Fruit fly (Drosophila melanogaster) whole organism, embryonic: ENCODE data around the gene UQCR-C2.

Experiments
- CG10274 ChIP-seq: fragments of 200-800 bp; sonication (Bioruptor generic); optimal IDR thresholded peaks from 3 replicates; lab custom pipeline; 2017; ENCODE audit warnings: missing biosample characterization, mild to moderate bottlenecking, missing genetic modification characterization
- CG10543 ChIP-seq: fragments of 200-800 bp; sonication (Bioruptor generic); optimal IDR thresholded peaks from 3 replicates; lab custom pipeline; 2017; ENCODE audit warnings: missing biosample characterization, mild to moderate bottlenecking, missing genetic modification characterization, moderate library complexity
- CG11504 ChIP-seq: fragments of 200-800 bp; sonication (Bioruptor generic); optimal IDR thresholded peaks from 3 replicates; lab custom pipeline; 2019; ENCODE audit warnings: missing biosample characterization, mild to moderate bottlenecking, missing genetic modification characterization, moderate library complexity
- CG11696 ChIP-seq: fragments of 200-800 bp; sonication (Bioruptor generic); IDR thresholded peaks from 2 replicates; pipeline ENCODE4 v1.3.6; 2022; ENCODE audit warnings: missing biosample characterization, missing genetic modification characterization
- CG12071 ChIP-seq: fragments of 200-800 bp; sonication (Bioruptor generic); optimal IDR thresholded peaks from 3 replicates; lab custom pipeline; 2018; ENCODE audit warnings: missing biosample characterization, mild to moderate bottlenecking, missing genetic modification characterization
- CG12219 ChIP-seq: fragments of 200-800 bp; sonication (Bioruptor generic); optimal IDR thresholded peaks from 3 replicates; lab custom pipeline; 2018; ENCODE audit warnings: missing biosample characterization, mild to moderate bottlenecking, missing genetic modification characterization
- CG12299 ChIP-seq: fragments of 200-800 bp; sonication (Bioruptor generic); optimal IDR thresholded peaks from 2 replicates; lab custom pipeline; 2018; ENCODE audit warnings: missing biosample characterization, mild to moderate bottlenecking, missing genetic modification characterization
- CG12942 ChIP-seq: fragments of 200-800 bp; sonication (Bioruptor generic); optimal IDR thresholded peaks from 3 replicates; lab custom pipeline; 2016; ENCODE audit warnings: missing biosample characterization, missing genetic modification characterization
- CG15696 ChIP-seq: fragments of 200-800 bp; sonication (Bioruptor generic); optimal IDR thresholded peaks from 2 replicates; lab custom pipeline; 2019; ENCODE audit warnings: missing biosample characterization, mild to moderate bottlenecking, missing genetic modification characterization, moderate library complexity
- CG1647 ChIP-seq: fragments of 200-800 bp; sonication (Bioruptor generic); optimal IDR thresholded peaks from 3 replicates; lab custom pipeline; 2016; ENCODE audit warnings: missing biosample characterization, missing genetic modification characterization
- CG17186 ChIP-seq: fragments of 200-800 bp; sonication (Bioruptor generic); optimal IDR thresholded peaks from 3 replicates; lab custom pipeline; 2017; ENCODE audit warnings: missing biosample characterization, missing genetic modification reagents, missing genetic modification characterization
- CG18011 ChIP-seq: fragments of 200-800 bp; sonication (Bioruptor generic); optimal IDR thresholded peaks from 2 replicates; lab custom pipeline; 2017; ENCODE audit warnings: missing biosample characterization, missing genetic modification characterization, mild to moderate bottlenecking, moderate library complexity, missing genotype
- CG2129 ChIP-seq: fragments of 200-800 bp; sonication (Bioruptor generic); IDR thresholded peaks from 2 replicates; pipeline ENCODE4 v1.3.6; 2022; ENCODE audit warnings: missing biosample characterization, missing genetic modification characterization; ENCODE audit not compliant: partially characterized antibody
- CG2678 ChIP-seq: fragments of 200-800 bp; sonication (Bioruptor generic); optimal IDR thresholded peaks from 3 replicates; lab custom pipeline; 2019; ENCODE audit warnings: missing biosample characterization, mild to moderate bottlenecking, missing genetic modification characterization, moderate library complexity
- CG2712 ChIP-seq: fragments of 200-800 bp; optimal IDR thresholded peaks from 3 replicates; lab custom pipeline; 2019; ENCODE audit warnings: missing biosample characterization, mild to moderate bottlenecking, missing genetic modification characterization, moderate library complexity
- CG30020 ChIP-seq: fragments of 200-800 bp; optimal IDR thresholded peaks from 2 replicates; lab custom pipeline; 2019; ENCODE audit warnings: missing biosample characterization, mild to moderate bottlenecking, missing genetic modification characterization, moderate library complexity
- CG3995 ChIP-seq: fragments of 200-800 bp; sonication (Bioruptor generic); optimal IDR thresholded peaks from 3 replicates; lab custom pipeline; 2016; ENCODE audit warnings: missing biosample characterization, missing genetic modification characterization
- CG4282 ChIP-seq: fragments of 200-800 bp; sonication (Bioruptor generic); optimal IDR thresholded peaks from 2 replicates; lab custom pipeline; 2016; ENCODE audit warnings: missing biosample characterization, missing genetic modification characterization
- CG7786 ChIP-seq: fragments of 200-800 bp; sonication (Bioruptor generic); optimal IDR thresholded peaks from 2 replicates; lab custom pipeline; 2016; ENCODE audit warnings: missing biosample characterization, missing genetic modification characterization
- Dip2 ChIP-seq: fragments of 200-800 bp; sonication (Bioruptor generic); IDR thresholded peaks from 2 replicates; pipeline ENCODE4 v1.3.6; 2022; ENCODE audit warnings: missing biosample characterization, missing genetic modification characterization
- Dref ChIP-seq: fragments of 200-800 bp; sonication (Bioruptor generic); IDR thresholded peaks from 2 replicates; pipeline ENCODE4 v1.3.6; 2022; ENCODE audit warnings: missing biosample characterization, missing genetic modification characterization
- Ets65A ChIP-seq: fragments of 200-800 bp; sonication (Bioruptor generic); peaks from one replicate; lab custom pipeline; 2016; ENCODE audit warnings: missing biosample characterization, missing genetic modification characterization
- Hmr ChIP-seq: fragments of 200-800 bp; sonication (Bioruptor generic); optimal IDR thresholded peaks from 3 replicates; lab custom pipeline; 2017; ENCODE audit warnings: mild to moderate bottlenecking, missing biosample characterization, missing genetic modification reagents, missing genetic modification characterization
- Lim3 ChIP-seq: fragments of 200-800 bp; sonication (Bioruptor generic); IDR thresholded peaks from 2 replicates; pipeline ENCODE4 v1.3.6; 2022; ENCODE audit warnings: missing biosample characterization, missing genetic modification characterization
- Mad ChIP-seq: fragments of 200-800 bp; sonication (Bioruptor generic); optimal IDR thresholded peaks from 2 replicates; lab custom pipeline; 2016; ENCODE audit warnings: missing biosample characterization, missing genetic modification characterization
- Med ChIP-seq: fragments of 200-800 bp; sonication (Bioruptor generic); peaks from one replicate; lab custom pipeline; 2016; ENCODE audit warnings: missing biosample characterization, missing genetic modification characterization, mild to moderate bottlenecking, inconsistent platforms, moderate library complexity
- Mrtf ChIP-seq: fragments of 200-800 bp; sonication (Bioruptor generic); IDR thresholded peaks from 3 replicates; pipeline ENCODE4 v1.3.6; 2022; ENCODE audit warnings: missing biosample characterization, missing genetic modification characterization
- Nf-YB ChIP-seq: fragments of 200-800 bp; sonication (Bioruptor generic); optimal IDR thresholded peaks from 3 replicates; lab custom pipeline; 2019; ENCODE audit warnings: missing biosample characterization, mild to moderate bottlenecking, missing genetic modification characterization, moderate library complexity
- Sox100B ChIP-seq: fragments of 200-800 bp; sonication (Bioruptor generic); optimal IDR thresholded peaks from 3 replicates; lab custom pipeline; 2018; ENCODE audit warnings: missing biosample characterization, mild to moderate bottlenecking, missing genetic modification characterization
- YL-1 ChIP-seq: fragments of 200-800 bp; sonication (Bioruptor generic); optimal IDR thresholded peaks from 3 replicates; lab custom pipeline; 2017; ENCODE audit warnings: missing biosample characterization, mild to moderate bottlenecking, missing genetic modification characterization
- aop ChIP-seq: fragments of 200-800 bp; sonication (Bioruptor generic); IDR thresholded peaks from 2 replicates; pipeline ENCODE4 v1.3.6; 2022; ENCODE audit warnings: missing biosample characterization, missing genetic modification characterization
- cad ChIP-seq: fragments of >200 bp; optimal IDR thresholded peaks from 2 replicates; lab custom pipeline; 2017; ENCODE audit warnings: missing biosample characterization, missing genetic modification characterization
- ci ChIP-seq: fragments of 200-800 bp; sonication (Bioruptor generic); IDR thresholded peaks from 3 replicates; pipeline ENCODE4 v1.3.6; 2022; ENCODE audit warnings: missing biosample characterization, missing genetic modification characterization
- crol ChIP-seq: fragments of 200-800 bp; sonication (Bioruptor generic); IDR thresholded peaks from 2 replicates; pipeline ENCODE4 v1.3.6; 2022; ENCODE audit warnings: missing biosample characterization, missing genetic modification characterization
- danr ChIP-seq: fragments of 200-800 bp; sonication (Bioruptor generic); IDR thresholded peaks from 2 replicates; pipeline ENCODE4 v1.3.6; 2022; ENCODE audit warnings: missing biosample characterization, missing genetic modification characterization
- esg ChIP-seq: fragments of 200-800 bp; sonication (Bioruptor generic); conservative IDR thresholded peaks from 2 replicates; pipeline ENCODE4 v1.3.6; 2022; ENCODE audit warnings: missing biosample characterization, missing genetic modification characterization
- exex ChIP-seq: fragments of 200-800 bp; sonication (Bioruptor generic); optimal IDR thresholded peaks from 4 replicates; lab custom pipeline; 2018; ENCODE audit warnings: missing biosample characterization, mild to moderate bottlenecking, missing genetic modification characterization, moderate library complexity
- gce ChIP-seq: fragments of 200-800 bp; sonication (Bioruptor generic); IDR thresholded peaks from 3 replicates; pipeline ENCODE4 v1.3.6; 2022; ENCODE audit warnings: missing biosample characterization, missing genetic modification characterization
- grn ChIP-seq: fragments of 200-800 bp; sonication (Bioruptor generic); optimal IDR thresholded peaks from 3 replicates; lab custom pipeline; 2017; ENCODE audit warnings: missing biosample characterization, missing genetic modification characterization
- klu ChIP-seq: fragments of 200-800 bp; sonication (Bioruptor generic); IDR thresholded peaks from 2 replicates; pipeline ENCODE4 v1.3.6; 2022; ENCODE audit warnings: missing biosample characterization, missing genetic modification characterization
- kni ChIP-seq: fragments of 200-800 bp; sonication (Bioruptor generic); optimal IDR thresholded peaks from 3 replicates; lab custom pipeline; 2017; ENCODE audit warnings: mild to moderate bottlenecking, missing biosample characterization, missing genetic modification reagents, missing genetic modification characterization
- luna ChIP-seq: fragments of 200-800 bp; sonication (Bioruptor generic); optimal IDR thresholded peaks from 2 replicates; lab custom pipeline; 2016; ENCODE audit warnings: missing biosample characterization, missing genetic modification characterization
- otp ChIP-seq: fragments of 200-800 bp; sonication (Bioruptor generic); IDR thresholded peaks from 3 replicates; pipeline ENCODE4, ENCODE4 v1.3.6; 2022; ENCODE audit warnings: missing biosample characterization, missing genetic modification characterization
- pfk ChIP-seq: fragments of 200-800 bp; sonication (Bioruptor generic); optimal IDR thresholded peaks from 2 replicates; lab custom pipeline; 2018; ENCODE audit warnings: missing biosample characterization, mild to moderate bottlenecking, missing genetic modification characterization, moderate library complexity
- pho ChIP-seq: fragments of 200-800 bp; sonication (Bioruptor generic); optimal IDR thresholded peaks from 2 replicates; lab custom pipeline; 2016; ENCODE audit warnings: missing biosample characterization, missing genetic modification characterization
- salm ChIP-seq: fragments of 200-800 bp; sonication (Bioruptor generic); optimal IDR thresholded peaks from 2 replicates; lab custom pipeline; 2018; ENCODE audit warnings: missing biosample characterization, mild to moderate bottlenecking, missing genetic modification characterization
- seq ChIP-seq: fragments of 200-800 bp; sonication (Bioruptor generic); IDR thresholded peaks from 2 replicates; pipeline ENCODE4 v1.3.6; 2022; ENCODE audit warnings: missing biosample characterization, missing genetic modification characterization
- sisA ChIP-seq: fragments of 200-800 bp; sonication (Bioruptor generic); IDR thresholded peaks from 2 replicates; pipeline ENCODE4 v1.3.6; 2022; ENCODE audit warnings: missing biosample characterization, missing genetic modification characterization
- slp2 ChIP-seq: fragments of 200-800 bp; sonication (Bioruptor generic); optimal IDR thresholded peaks from 2 replicates; lab custom pipeline; 2016; ENCODE audit warnings: missing biosample characterization, missing genetic modification characterization
- sna ChIP-seq: fragments of 200-800 bp; sonication (Bioruptor generic); IDR thresholded peaks from 2 replicates; pipeline ENCODE4 v1.3.6; 2022; ENCODE audit warnings: missing biosample characterization, missing genetic modification characterization; ENCODE audit not compliant: partially characterized antibody
- sr ChIP-seq: fragments of 200-800 bp; sonication (Bioruptor generic); IDR thresholded peaks from 3 replicates; pipeline ENCODE4 v1.3.6; 2022; ENCODE audit warnings: missing biosample characterization, missing genetic modification characterization
- zf30C ChIP-seq: fragments of 200-800 bp; sonication (Bioruptor generic); optimal IDR thresholded peaks from 3 replicates; lab custom pipeline; 2018; ENCODE audit warnings: missing biosample characterization, mild to moderate bottlenecking, missing genetic modification characterization

UQCR-C2 gene

dm6 chr3L:16615132-16615709 is 31.3 kb downstream of the UQCR-C2 start, which contains the start of gene Mo25 (continued):
- TF ChIP-seq slp2 = no peak
- TF ChIP-seq YL-1 (GFP tag; lab: Kevin White, UChicago) = peak; percentile 89
- TF ChIP-seq esg (GFP tag; lab: Robert Waterston, UW) = no peak
- TF ChIP-seq pho = no peak
- no peak for TF ChIP-seq Lim3 (GFP tag; lab: Robert Waterston, UW)
- TF ChIP-seq zf30C (GFP tag; lab: Kevin White, UChicago) = no peak
- TF ChIP-seq CG7786 (GFP tag; lab: Kevin White, UChicago) = no peak
- TF ChIP-seq Mad (GFP tag; lab: Kevin White, UChicago) = no peak
- TF ChIP-seq cad (GFP tag; lab: Kevin White, UChicago) = no peak
- TF ChIP-seq gce (GFP tag; lab: Robert Waterston, UW) = no peak
- TF ChIP-seq Dip2 (GFP tag; lab: Robert Waterston, UW) = no peak
- TF ChIP-seq CG12071 (GFP tag; lab: Kevin White, UChicago) = no peak
- 0 out of 3 replicates have a peak, but pooled peaks have one; percentile 33 for TF ChIP-seq otp (GFP tag; lab: Robert Waterston, UW)
- no peak for TF ChIP-seq kni
- no peak for TF ChIP-seq CG12219 (GFP tag; lab: Kevin White, UChicago)
- TF ChIP-seq CG12299 (tag; lab: Kevin White, UChicago) = peak; percentile 11
- TF ChIP-seq Med (GFP tag; lab: Kevin White, UChicago) = peak; percentile 92
- TF ChIP-seq salm (tag; lab: Kevin White, UChicago) = no peak
- peak; percentile 11 for TF ChIP-seq Ets65A (GFP tag; lab: Kevin White, UChicago)
- peak; percentile 52 for TF ChIP-seq CG30020 (tag; lab: Kevin White, UChicago)
- TF ChIP-seq CG12942 (GFP tag; lab: Kevin White, UChicago) = no peak
- no peak for TF ChIP-seq CG17186 (GFP tag; lab: Kevin White, UChicago)
- TF ChIP-seq luna (GFP tag; lab: Kevin White, UChicago) = no peak
- TF ChIP-seq pfk (GFP tag; lab: Kevin White, UChicago) = peak; percentile 23
- no peak for TF ChIP-seq danr (GFP tag; lab: Robert Waterston, UW)
- peak; percentile 65 for TF ChIP-seq CG2712 (tag; lab: Kevin White, UChicago)
- no peak for TF ChIP-seq CG10274 (GFP tag; lab: Kevin White, UChicago)
- TF ChIP-seq CG3995 (GFP tag; lab: Kevin White, UChicago) = peak; percentile 13
- TF ChIP-seq klu (GFP tag; lab: Robert Waterston, UW) = no peak
- peak; percentile 91 for TF ChIP-seq Dref (GFP tag; lab: Robert Waterston, UW)
- no peak for TF ChIP-seq CG18011 (GFP tag; lab: Kevin White, UChicago)
- TF ChIP-seq Mrtf (GFP tag; lab: Robert Waterston, UW) = no peak
- TF ChIP-seq CG11504 = no peak
- no peak for TF ChIP-seq CG15696 (tag; lab: Kevin White, UChicago)
- TF ChIP-seq Sox100B = no peak
- peak; percentile 12 for TF ChIP-seq CG1647 (GFP tag; lab: Kevin White, UChicago)
- TF ChIP-seq ci (GFP tag; lab: Robert Waterston, UW) = peak; percentile 54; the same call in 2 of the 3 replicates
- peak; percentile 64 for TF ChIP-seq sna
- no peak for TF ChIP-seq grn (GFP tag; lab: Kevin White, UChicago)
- no peak for TF ChIP-seq CG10543 (GFP tag; lab: Kevin White, UChicago)
- 0 out of 2 replicates have a peak, but pooled peaks have one; percentile 45 for TF ChIP-seq CG2129 (GFP tag; lab: Robert Waterston, UW)
- no peak for TF ChIP-seq aop
- TF ChIP-seq CG2678 (tag; lab: Kevin White, UChicago) = no peak
- TF ChIP-seq Hmr = peak; percentile 52
- TF ChIP-seq sr (GFP tag; lab: Robert Waterston, UW) = no peak
- no peak for TF ChIP-seq Nf-YB
- TF ChIP-seq CG11696 (GFP tag; lab: Robert Waterston, UW) = no peak
- no peak for TF ChIP-seq seq (GFP tag; lab: Robert Waterston, UW)
- TF ChIP-seq crol (GFP tag; lab: Robert Waterston, UW) = no peak
- TF ChIP-seq CG4282 = no peak
- no peak for TF ChIP-seq sisA
- peak; percentile 27 for TF ChIP-seq exex (tag; lab: Kevin White, UChicago)
